Fruit fly (Drosophila melanogaster) whole organism, embryonic: Measurements from ENCODE around the gene kibra.
A peak's percentile ranks its signal among the peaks of the same experiment; 100 is the strongest.

Experiments
- Abd-B ChIP-seq: fragments of 200-800 bp; sonication (Bioruptor generic); optimal IDR thresholded peaks from 2 replicates; lab custom pipeline; 2018; ENCODE audit warnings: missing biosample characterization, mild to moderate bottlenecking, missing genetic modification characterization, moderate library complexity
- B-H1 ChIP-seq: fragments of 200-800 bp; sonication (Bioruptor generic); IDR thresholded peaks from 3 replicates; pipeline ENCODE4 v1.3.6; 2022; ENCODE audit warnings: missing biosample characterization, missing genetic modification characterization
- CG10274 ChIP-seq: fragments of 200-800 bp; sonication (Bioruptor generic); optimal IDR thresholded peaks from 3 replicates; lab custom pipeline; 2017; ENCODE audit warnings: missing biosample characterization, mild to moderate bottlenecking, missing genetic modification characterization
- CG10959 ChIP-seq: fragments of 200-800 bp; sonication (Bioruptor generic); IDR thresholded peaks from 2 replicates; pipeline ENCODE4 v1.3.6; 2022; ENCODE audit warnings: missing biosample characterization, missing genetic modification characterization
- CG12769 ChIP-seq: fragments of 200-800 bp; sonication (Bioruptor generic); optimal IDR thresholded peaks from 2 replicates; lab custom pipeline; 2019; ENCODE audit warnings: missing biosample characterization, mild to moderate bottlenecking, missing genetic modification characterization, moderate library complexity
- CG13123 ChIP-seq: fragments of 200-800 bp; sonication (Bioruptor generic); optimal IDR thresholded peaks from 2 replicates; lab custom pipeline; 2016; ENCODE audit warnings: missing biosample characterization, missing genetic modification characterization
- CG13624 ChIP-seq: fragments of 200-800 bp; sonication (Bioruptor generic); optimal IDR thresholded peaks from 2 replicates; lab custom pipeline; 2016; ENCODE audit warnings: missing biosample characterization, missing genetic modification characterization
- CG14014 ChIP-seq: fragments of 200-800 bp; sonication (Bioruptor generic); IDR thresholded peaks from 2 replicates; pipeline ENCODE4 v1.3.6; 2022; ENCODE audit warnings: missing biosample characterization, missing genetic modification characterization
- CG14965 ChIP-seq: fragments of 200-800 bp; sonication (Bioruptor generic); optimal IDR thresholded peaks from 2 replicates; lab custom pipeline; 2016; ENCODE audit warnings: missing biosample characterization, missing genetic modification characterization, borderline replicate concordance
- CG1602 ChIP-seq: fragments of 200-800 bp; sonication (Bioruptor generic); optimal IDR thresholded peaks from 3 replicates; lab custom pipeline; 2016; ENCODE audit warnings: missing biosample characterization, missing genetic modification characterization
- CG1603 ChIP-seq: fragments of 200-800 bp; sonication (Bioruptor generic); optimal IDR thresholded peaks from 2 replicates; lab custom pipeline; 2019; ENCODE audit warnings: missing biosample characterization, mild to moderate bottlenecking, missing genetic modification characterization, moderate library complexity
- CG18599 ChIP-seq: fragments of 200-800 bp; sonication (Bioruptor generic); optimal IDR thresholded peaks from 3 replicates; lab custom pipeline; 2017; ENCODE audit warnings: missing biosample characterization, missing genetic modification characterization, mild to moderate bottlenecking, moderate library complexity, missing genetic modification reagents
- CG2678 ChIP-seq: fragments of 200-800 bp; sonication (Bioruptor generic); optimal IDR thresholded peaks from 3 replicates; lab custom pipeline; 2019; ENCODE audit warnings: missing biosample characterization, mild to moderate bottlenecking, missing genetic modification characterization, moderate library complexity
- CG4282 ChIP-seq: fragments of 200-800 bp; sonication (Bioruptor generic); optimal IDR thresholded peaks from 2 replicates; lab custom pipeline; 2016; ENCODE audit warnings: missing biosample characterization, missing genetic modification characterization
- CG5245 ChIP-seq: fragments of 200-800 bp; sonication (Bioruptor generic); optimal IDR thresholded peaks from 3 replicates; lab custom pipeline; 2016; ENCODE audit warnings: missing biosample characterization, missing genetic modification characterization
- CG6254 ChIP-seq: fragments of 200-800 bp; sonication (Bioruptor generic); optimal IDR thresholded peaks from 3 replicates; lab custom pipeline; 2017; ENCODE audit warnings: mild to moderate bottlenecking, missing biosample characterization, missing genetic modification reagents, missing genetic modification characterization
- CG8089 ChIP-seq: fragments of 200-800 bp; sonication (Bioruptor generic); optimal IDR thresholded peaks from 3 replicates; lab custom pipeline; 2016; ENCODE audit warnings: missing biosample characterization, missing genetic modification characterization
- CG8290 ChIP-seq, 3 experiments: fragments of 200-800 bp; sonication (Bioruptor generic); optimal IDR thresholded peaks; 2 replicates each; lab custom pipeline; 2016 to 2019; ENCODE audit warnings: missing biosample characterization in 3 of 3, missing genetic modification characterization in 3 of 3, mild to moderate bottlenecking in 2 of 3, moderate library complexity in 1 of 3
- CG9437 ChIP-seq: fragments of 200-800 bp; sonication (Bioruptor generic); optimal IDR thresholded peaks from 2 replicates; lab custom pipeline; 2018; ENCODE audit warnings: missing biosample characterization, mild to moderate bottlenecking, missing genetic modification characterization
- D19A ChIP-seq: fragments of 200-800 bp; optimal IDR thresholded peaks from 3 replicates; lab custom pipeline; 2019; ENCODE audit warnings: missing biosample characterization, mild to moderate bottlenecking, missing genetic modification characterization, moderate library complexity
- Eip74EF ChIP-seq, 2 experiments: fragments of 200-800 bp in 1 of 2; fragments of >200 bp in 1 of 2; sonication (Bioruptor generic) in 1 of 2; optimal IDR thresholded peaks; 2 replicates each; lab custom pipeline; 2017 to 2019; ENCODE audit warnings: missing biosample characterization in 2 of 2, missing genetic modification characterization in 2 of 2, mild to moderate bottlenecking in 1 of 2, moderate library complexity in 1 of 2
- H15 ChIP-seq: fragments of 200-800 bp; sonication (Bioruptor generic); IDR thresholded peaks from 3 replicates; pipeline ENCODE4 v1.3.6; 2022; ENCODE audit warnings: missing biosample characterization, missing genetic modification characterization
- Hmr ChIP-seq: fragments of 200-800 bp; sonication (Bioruptor generic); optimal IDR thresholded peaks from 3 replicates; lab custom pipeline; 2017; ENCODE audit warnings: mild to moderate bottlenecking, missing biosample characterization, missing genetic modification reagents, missing genetic modification characterization
- Lim3 ChIP-seq: fragments of 200-800 bp; sonication (Bioruptor generic); IDR thresholded peaks from 2 replicates; pipeline ENCODE4 v1.3.6; 2022; ENCODE audit warnings: missing biosample characterization, missing genetic modification characterization
- Lpt ChIP-seq: fragments of >200 bp; optimal IDR thresholded peaks from 2 replicates; lab custom pipeline; 2018; ENCODE audit warnings: missing biosample characterization, missing genetic modification characterization
- Mad ChIP-seq: fragments of 200-800 bp; sonication (Bioruptor generic); optimal IDR thresholded peaks from 2 replicates; lab custom pipeline; 2016; ENCODE audit warnings: missing biosample characterization, missing genetic modification characterization
- NFAT ChIP-seq: fragments of 200-800 bp; sonication (Bioruptor generic); IDR thresholded peaks from 2 replicates; pipeline ENCODE4 v1.3.6; 2022; ENCODE audit warnings: missing biosample characterization, missing genetic modification characterization
- Neu2 ChIP-seq: fragments of 200-800 bp; sonication (Bioruptor generic); optimal IDR thresholded peaks from 3 replicates; lab custom pipeline; 2016; ENCODE audit warnings: missing biosample characterization, missing genetic modification characterization, borderline replicate concordance
- Trl ChIP-seq, 3 experiments: fragments of >200 bp in 2 of 3; fragments of 200-800 bp in 1 of 3; sonication (Bioruptor generic) in 1 of 3; optimal IDR thresholded peaks; 2 replicates in 1 of 3; 3 replicates in 2 of 3; lab custom pipeline; 2016 to 2017; ENCODE audit warnings: missing biosample characterization in 1 of 3, missing genetic modification characterization in 1 of 3
- YL-1 ChIP-seq: fragments of 200-800 bp; sonication (Bioruptor generic); optimal IDR thresholded peaks from 3 replicates; lab custom pipeline; 2017; ENCODE audit warnings: missing biosample characterization, mild to moderate bottlenecking, missing genetic modification characterization
- aop ChIP-seq: fragments of 200-800 bp; sonication (Bioruptor generic); IDR thresholded peaks from 2 replicates; pipeline ENCODE4 v1.3.6; 2022; ENCODE audit warnings: missing biosample characterization, missing genetic modification characterization
- ara ChIP-seq: fragments of 200-800 bp; sonication (Bioruptor generic); IDR thresholded peaks from 2 replicates; pipeline ENCODE4 v1.3.6; 2022; ENCODE audit warnings: missing biosample characterization, missing genetic modification characterization
- crol ChIP-seq: fragments of 200-800 bp; sonication (Bioruptor generic); IDR thresholded peaks from 2 replicates; pipeline ENCODE4 v1.3.6; 2022; ENCODE audit warnings: missing biosample characterization, missing genetic modification characterization
- disco-r ChIP-seq: fragments of 200-800 bp; sonication (Bioruptor generic); optimal IDR thresholded peaks from 2 replicates; lab custom pipeline; 2016; ENCODE audit warnings: missing biosample characterization, missing genetic modification characterization
- dmrt99B ChIP-seq: fragments of 200-800 bp; sonication (Bioruptor generic); optimal IDR thresholded peaks from 2 replicates; lab custom pipeline; 2018; ENCODE audit warnings: missing biosample characterization, mild to moderate bottlenecking, missing genetic modification characterization, moderate library complexity
- fd3F ChIP-seq: fragments of 200-800 bp; sonication (Bioruptor generic); optimal IDR thresholded peaks from 2 replicates; lab custom pipeline; 2018; ENCODE audit warnings: missing biosample characterization, mild to moderate bottlenecking, missing genetic modification characterization, moderate library complexity
- gro ChIP-seq: fragments of 200-800 bp; sonication (Bioruptor generic); optimal IDR thresholded peaks from 2 replicates; lab custom pipeline; 2016; ENCODE audit warnings: missing biosample characterization, missing genetic modification characterization
- jing ChIP-seq: fragments of 200-800 bp; sonication (Bioruptor generic); optimal IDR thresholded peaks from 2 replicates; lab custom pipeline; 2018; ENCODE audit warnings: missing biosample characterization, mild to moderate bottlenecking, missing genetic modification characterization
- lola ChIP-seq, 3 experiments: fragments of >200 bp in 2 of 3; fragments of 200-800 bp in 1 of 3; sonication (Bioruptor generic) in 1 of 3; optimal IDR thresholded peaks; 2 replicates each; lab custom pipeline; 2017 to 2019; ENCODE audit warnings: missing biosample characterization in 3 of 3, missing genetic modification characterization in 3 of 3, mild to moderate bottlenecking in 1 of 3, moderate library complexity in 1 of 3
- nerfin-1 ChIP-seq: fragments of 200-800 bp; sonication (Bioruptor generic); optimal IDR thresholded peaks from 3 replicates; lab custom pipeline; 2019; ENCODE audit warnings: missing biosample characterization, mild to moderate bottlenecking, missing genetic modification characterization, moderate library complexity
- nerfin-2 ChIP-seq: fragments of 200-800 bp; sonication (Bioruptor generic); IDR thresholded peaks from 2 replicates; pipeline ENCODE4 v1.3.6; 2022; ENCODE audit warnings: missing biosample characterization, missing genetic modification characterization; ENCODE audit not compliant: partially characterized antibody
- nmo ChIP-seq: fragments of 200-800 bp; sonication (Bioruptor generic); optimal IDR thresholded peaks from 2 replicates; lab custom pipeline; 2018; ENCODE audit warnings: missing biosample characterization, mild to moderate bottlenecking, missing genetic modification characterization, moderate library complexity
- nom ChIP-seq: fragments of 200-800 bp; sonication (Bioruptor generic); optimal IDR thresholded peaks from 2 replicates; lab custom pipeline; 2017; ENCODE audit warnings: missing biosample characterization, missing genetic modification characterization, mild to moderate bottlenecking, moderate library complexity, missing genetic modification reagents
- p53 ChIP-seq: fragments of 200-800 bp; sonication (Bioruptor generic); optimal IDR thresholded peaks from 2 replicates; lab custom pipeline; 2016; ENCODE audit warnings: missing biosample characterization, missing genetic modification characterization
- pzg ChIP-seq: fragments of 200-800 bp; sonication (Bioruptor generic); optimal IDR thresholded peaks from 3 replicates; lab custom pipeline; 2018; ENCODE audit warnings: missing biosample characterization, mild to moderate bottlenecking, missing genetic modification characterization, moderate library complexity
- seq ChIP-seq: fragments of 200-800 bp; sonication (Bioruptor generic); IDR thresholded peaks from 2 replicates; pipeline ENCODE4 v1.3.6; 2022; ENCODE audit warnings: missing biosample characterization, missing genetic modification characterization
- sr ChIP-seq: fragments of 200-800 bp; sonication (Bioruptor generic); IDR thresholded peaks from 3 replicates; pipeline ENCODE4 v1.3.6; 2022; ENCODE audit warnings: missing biosample characterization, missing genetic modification characterization
- zfh2 ChIP-seq: fragments of 200-800 bp; sonication (Bioruptor generic); optimal IDR thresholded peaks from 2 replicates; lab custom pipeline; 2016; ENCODE audit warnings: missing biosample characterization, missing genetic modification characterization

The kibra gene

DNA sequence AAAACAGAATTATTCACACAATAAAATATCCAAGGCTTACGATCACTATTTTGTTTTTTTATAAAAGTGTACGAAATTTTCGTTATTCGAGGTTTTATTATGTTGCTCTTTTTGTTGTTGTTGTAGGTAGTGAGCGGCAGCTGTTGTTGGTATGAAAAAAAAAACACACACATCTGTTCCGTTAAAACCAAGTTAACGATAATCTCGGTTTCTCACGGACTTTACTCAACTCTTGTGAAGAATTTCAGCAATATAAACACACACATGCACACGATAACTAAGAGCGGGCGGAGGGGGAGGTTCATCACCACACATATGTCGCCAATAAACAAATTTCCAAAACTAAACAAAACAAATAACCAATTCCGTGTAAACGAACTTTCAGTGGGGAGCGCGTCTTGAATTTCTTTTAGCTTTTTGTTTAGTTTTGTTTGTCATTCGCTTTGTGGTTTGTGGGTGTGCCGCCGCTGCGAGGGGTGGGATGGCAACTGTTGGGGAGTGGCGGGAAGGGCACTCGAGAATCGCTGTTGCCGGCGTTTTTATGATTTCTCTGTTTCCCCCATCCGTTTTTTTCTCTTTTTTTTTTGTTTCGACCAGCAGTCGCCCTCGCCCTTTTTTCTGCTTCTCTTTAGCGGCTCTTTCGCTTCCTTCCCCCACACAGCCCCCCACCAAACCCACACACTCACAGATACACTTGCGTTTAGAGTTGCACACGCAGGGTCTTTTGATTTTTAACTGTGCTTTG, 69.7 kb downstream of the kibra start (continued):
- TF ChIP-seq p53 (GFP tag; lab: Kevin White, UChicago): no peak
- no peak for TF ChIP-seq CG18599
- no peak for TF ChIP-seq CG13624 (GFP tag; lab: Kevin White, UChicago)
- TF ChIP-seq NFAT (GFP tag; lab: Robert Waterston, UW): no peak
- no peak for TF ChIP-seq Lpt (GFP tag; lab: Kevin White, UChicago)
- TF ChIP-seq nerfin-2 (GFP tag; lab: Robert Waterston, UW): no peak
- TF ChIP-seq aop (GFP tag; lab: Robert Waterston, UW): no peak
- TF ChIP-seq CG8089: no peak
- TF ChIP-seq CG14965: no peak
- TF ChIP-seq sr (GFP tag; lab: Robert Waterston, UW): peak; percentile 40; the same call in 1 of the 3 replicates
- no peak for TF ChIP-seq CG13123 (GFP tag; lab: Kevin White, UChicago)
- TF ChIP-seq seq: no peak
- TF ChIP-seq Lim3 (GFP tag; lab: Robert Waterston, UW): no peak
- TF ChIP-seq Abd-B (GFP tag; lab: Kevin White, UChicago): no peak
- TF ChIP-seq B-H1 (GFP tag; lab: Robert Waterston, UW): no peak
- TF ChIP-seq CG1603 (tag; lab: Kevin White, UChicago): peak; percentile 35
- no peak for TF ChIP-seq pzg
- TF ChIP-seq disco-r (GFP tag; lab: Kevin White, UChicago): no peak
- no peak for TF ChIP-seq Trl (optimal IDR thresholded peaks at IDR 0.05; lab: Kevin White, UChicago)
- no peak for TF ChIP-seq Trl (GFP tag; optimal IDR thresholded peaks at IDR 0.05; lab: Kevin White, UChicago)
- TF ChIP-seq jing: no peak
- peak; percentile 96 for TF ChIP-seq crol (GFP tag; lab: Robert Waterston, UW)
- peak; percentile 42 for TF ChIP-seq CG12769 (tag; lab: Kevin White, UChicago)
- no peak for TF ChIP-seq CG8290 (GFP tag; optimal IDR thresholded peaks at IDR 0.05; lab: Kevin White, UChicago)
- peak in 1 of 2 experiments; percentile 12 for TF ChIP-seq CG8290 (tag; optimal IDR thresholded peaks at IDR 0.05; lab: Kevin White, UChicago)
- no peak for TF ChIP-seq Eip74EF (GFP tag; optimal IDR thresholded peaks at IDR 0.05; lab: Kevin White, UChicago)
- TF ChIP-seq CG14014 (GFP tag; lab: Robert Waterston, UW): no peak
- no peak for TF ChIP-seq Mad (GFP tag; lab: Kevin White, UChicago)
- 0 out of 2 replicates have a peak, but pooled peaks have one; percentile 12 for TF ChIP-seq ara
- TF ChIP-seq H15 (GFP tag; lab: Robert Waterston, UW): no peak
- no peak for TF ChIP-seq fd3F (GFP tag; lab: Kevin White, UChicago)
- peak; percentile 22 for TF ChIP-seq nom (GFP tag; lab: Kevin White, UChicago)
- peak; percentile 98 for TF ChIP-seq CG10274 (GFP tag; lab: Kevin White, UChicago)
- TF ChIP-seq Neu2 (GFP tag; lab: Kevin White, UChicago): no peak
- no peak for TF ChIP-seq dmrt99B (tag; lab: Kevin White, UChicago)
- TF ChIP-seq CG4282 (GFP tag; lab: Kevin White, UChicago): no peak
- TF ChIP-seq CG5245 (GFP tag; lab: Kevin White, UChicago): no peak
- TF ChIP-seq YL-1 (GFP tag; lab: Kevin White, UChicago): no peak
- TF ChIP-seq CG10959 (GFP tag; lab: Robert Waterston, UW): no peak
- TF ChIP-seq CG6254: no peak
- no peak for TF ChIP-seq gro
- TF ChIP-seq nmo (GFP tag; lab: Kevin White, UChicago): no peak
- TF ChIP-seq zfh2 (GFP tag; lab: Kevin White, UChicago): no peak
- no peak for TF ChIP-seq lola (GFP tag; optimal IDR thresholded peaks at IDR 0.05; lab: Kevin White, UChicago)
- TF ChIP-seq Hmr (GFP tag; lab: Kevin White, UChicago): no peak
- no peak for TF ChIP-seq CG9437
- TF ChIP-seq CG2678 (tag; lab: Kevin White, UChicago): no peak
- no peak for TF ChIP-seq CG1602 (GFP tag; lab: Kevin White, UChicago)
- TF ChIP-seq nerfin-1 (tag; lab: Kevin White, UChicago): no peak
- TF ChIP-seq D19A (tag; lab: Kevin White, UChicago): no peak
